Worm (Caenorhabditis elegans) whole organism, L4 larva: Measurements from ENCODE around the gene R02D5.24.

ENCODE experiments used
- F10B5.3 ChIP-seq: sonication (generic microtip); optimal IDR thresholded peaks from 2 replicates; lab custom pipeline; 2016; ENCODE audit warnings: mild to moderate bottlenecking, missing genetic modification characterization, missing compliant biosample characterization
- F44E2.7 ChIP-seq: fragments of 200-800 bp; sonication (Bioruptor generic); IDR thresholded peaks from 2 replicates; pipeline ENCODE4 v2.1.2; 2022; ENCODE audit warnings: missing genetic modification characterization, missing compliant biosample characterization
- F49E8.2 ChIP-seq: sonication (generic microtip); optimal IDR thresholded peaks from 2 replicates; lab custom pipeline; 2016; ENCODE audit warnings: missing compliant biosample characterization, mild to moderate bottlenecking, missing genetic modification characterization, borderline replicate concordance
- R02D3.7 ChIP-seq: fragments of 150-350 bp; sonication (generic microtip); optimal IDR thresholded peaks from 3 replicates; lab custom pipeline; 2014; ENCODE audit warnings: missing biosample characterization, missing genetic modification characterization
- T20F7.1 ChIP-seq: fragments of 200-800 bp; sonication (Bioruptor generic); optimal IDR thresholded peaks from 2 replicates; lab custom pipeline; 2018; ENCODE audit warnings: mild to moderate bottlenecking, missing genetic modification characterization, missing compliant biosample characterization
- T26A8.4 ChIP-seq: fragments of 200-800 bp; sonication (Bioruptor generic); IDR thresholded peaks from 2 replicates; pipeline ENCODE4 v1.3.6; 2022; ENCODE audit warnings: missing genetic modification characterization, missing compliant biosample characterization
- Y105C5A.15 ChIP-seq: fragments of 200-800 bp; sonication (Bioruptor generic); IDR thresholded peaks from 2 replicates; pipeline ENCODE4 v1.3.6; 2022; ENCODE audit warnings: missing genetic modification characterization, missing compliant biosample characterization
- ZK337.2 ChIP-seq: fragments of 200-800 bp; sonication (Bioruptor generic); IDR thresholded peaks from 2 replicates; pipeline ENCODE4 v1.3.6; 2022; ENCODE audit warnings: missing genetic modification reagents, missing genetic modification characterization, missing compliant biosample characterization
- aly-2 ChIP-seq: sonication (generic microtip); optimal IDR thresholded peaks from 2 replicates; lab custom pipeline; 2018; ENCODE audit warnings: missing biosample characterization, missing genetic modification characterization
- arid-1 ChIP-seq: fragments of 200-800 bp; sonication (Bioruptor generic); conservative IDR thresholded peaks from 2 replicates; pipeline ENCODE4 v1.3.6; 2022; ENCODE audit warnings: missing genetic modification reagents, missing genetic modification characterization, missing compliant biosample characterization
- ceh-62 ChIP-seq: sonication (generic microtip); optimal IDR thresholded peaks from 2 replicates; lab custom pipeline; 2017; ENCODE audit warnings: missing biosample characterization, missing genetic modification characterization
- daf-12 ChIP-seq: fragments of 150-350 bp; optimal IDR thresholded peaks from 2 replicates; lab custom pipeline; 2014; ENCODE audit warnings: missing biosample characterization, missing genetic modification reagents, missing genetic modification characterization
- daf-16 ChIP-seq, 3 experiments: sonication (generic microtip); optimal IDR thresholded peaks; 2 replicates each; lab custom pipeline; 2016 to 2017; ENCODE audit warnings: missing genetic modification characterization in 3 of 3, missing genetic modification reagents in 3 of 3, mild to moderate bottlenecking in 2 of 3, missing compliant biosample characterization in 2 of 3, missing biosample characterization in 1 of 3, moderate library complexity in 1 of 3
- daf-19 ChIP-seq: fragments of 200-800 bp; sonication (Bioruptor generic); conservative IDR thresholded peaks from 2 replicates; pipeline ENCODE4 v1.3.6; 2022; ENCODE audit warnings: missing genetic modification characterization, missing compliant biosample characterization
- daf-8 ChIP-seq: fragments of 200-800 bp; sonication (Bioruptor generic); IDR thresholded peaks from 2 replicates; pipeline ENCODE4 v1.3.6; 2022; ENCODE audit warnings: missing genetic modification characterization, missing compliant biosample characterization
- duxl-1 ChIP-seq: sonication (generic microtip); optimal IDR thresholded peaks from 2 replicates; lab custom pipeline; 2016; ENCODE audit warnings: mild to moderate bottlenecking, missing genetic modification characterization, moderate library complexity, missing compliant biosample characterization; ENCODE audit not compliant: poor library complexity
- dve-1 ChIP-seq: sonication (generic microtip); optimal IDR thresholded peaks from 2 replicates; lab custom pipeline; 2017; ENCODE audit warnings: antibody characterized with exemption, mild to moderate bottlenecking, missing genetic modification characterization, missing compliant biosample characterization; ENCODE audit not compliant: insufficient read depth
- fos-1 ChIP-seq: fragments of 150-350 bp; optimal IDR thresholded peaks from 2 replicates; lab custom pipeline; 2014; ENCODE audit warnings: missing biosample characterization, missing genetic modification characterization
- hlh-30 ChIP-seq: sonication (generic microtip); optimal IDR thresholded peaks from 2 replicates; lab custom pipeline; 2017; ENCODE audit warnings: antibody characterized with exemption, mild to moderate bottlenecking, missing genetic modification characterization, missing compliant biosample characterization; ENCODE audit not compliant: insufficient read depth
- lim-7 ChIP-seq: fragments of 200-800 bp; sonication (Bioruptor generic); IDR thresholded peaks from 2 replicates; pipeline ENCODE4 v1.3.6; 2022; ENCODE audit warnings: missing genetic modification characterization, missing compliant biosample characterization
- lin-1 ChIP-seq: fragments of 200-800 bp; sonication (Bioruptor generic); IDR thresholded peaks from 2 replicates; pipeline ENCODE4 v1.3.6; 2022; ENCODE audit warnings: missing genetic modification reagents, missing genetic modification characterization, missing compliant biosample characterization
- lin-13 ChIP-seq: fragments of 150-350 bp; optimal IDR thresholded peaks from 2 replicates; lab custom pipeline; 2014; ENCODE audit warnings: missing biosample characterization, missing genetic modification reagents, missing genetic modification characterization
- lin-29 ChIP-seq: fragments of 200-800 bp; sonication (Bioruptor generic); IDR thresholded peaks from 2 replicates; pipeline ENCODE4 v1.3.6; 2022; ENCODE audit warnings: missing genetic modification reagents, missing genetic modification characterization, missing compliant biosample characterization
- lir-3 ChIP-seq: sonication (generic microtip); optimal IDR thresholded peaks from 2 replicates; lab custom pipeline; 2016; ENCODE audit warnings: mild to moderate bottlenecking, missing genetic modification characterization, missing compliant biosample characterization
- lsy-2 ChIP-seq, 2 experiments: fragments of 150-350 bp in 1 of 2; sonication (generic microtip) in 1 of 2; optimal IDR thresholded peaks; 2 replicates each; lab custom pipeline; 2014 to 2017; ENCODE audit warnings: missing biosample characterization in 2 of 2, missing genetic modification characterization in 2 of 2
- madf-5 ChIP-seq, 2 experiments: fragments of 200-800 bp; sonication (Bioruptor generic); IDR thresholded peaks; 2 replicates each; pipeline ENCODE4 v1.3.6; 2022; ENCODE audit warnings: missing compliant biosample characterization in 2 of 2, missing genetic modification characterization in 2 of 2
- madf-9 ChIP-seq: fragments of 200-800 bp; sonication (Bioruptor generic); conservative IDR thresholded peaks from 2 replicates; pipeline ENCODE4 v1.3.6; 2022; ENCODE audit warnings: missing genetic modification reagents, missing genetic modification characterization, missing compliant biosample characterization
- mdl-1 ChIP-seq, 2 experiments: fragments of 150-350 bp in 1 of 2; sonication (generic microtip) in 1 of 2; optimal IDR thresholded peaks; 2 replicates each; lab custom pipeline; 2014 to 2017; ENCODE audit warnings: missing biosample characterization in 2 of 2, missing genetic modification characterization in 2 of 2
- mes-2 ChIP-seq: sonication (generic microtip); optimal IDR thresholded peaks from 2 replicates; lab custom pipeline; 2016; ENCODE audit warnings: missing genotype, mild to moderate bottlenecking, missing genetic modification characterization, missing compliant biosample characterization; ENCODE audit not compliant: poor library complexity, severe bottlenecking
- mxl-3 ChIP-seq: fragments of 200-800 bp; sonication (Bioruptor generic); optimal IDR thresholded peaks from 2 replicates; lab custom pipeline; 2018; ENCODE audit warnings: mild to moderate bottlenecking, missing genetic modification characterization, missing compliant biosample characterization
- nhr-102 ChIP-seq: sonication (generic microtip); optimal IDR thresholded peaks from 2 replicates; lab custom pipeline; 2016; ENCODE audit warnings: mild to moderate bottlenecking, missing genetic modification characterization, moderate library complexity, missing compliant biosample characterization
- nhr-111 ChIP-seq: fragments of 200-800 bp; sonication (Bioruptor generic); optimal IDR thresholded peaks from 2 replicates; lab custom pipeline; 2018; ENCODE audit warnings: mild to moderate bottlenecking, missing genetic modification characterization, missing compliant biosample characterization
- nhr-237 ChIP-seq: sonication (generic microtip); optimal IDR thresholded peaks from 2 replicates; lab custom pipeline; 2017; ENCODE audit warnings: missing biosample characterization, missing genetic modification characterization
- nhr-25 ChIP-seq: sonication (generic microtip); optimal IDR thresholded peaks from 2 replicates; lab custom pipeline; 2017; ENCODE audit warnings: missing genetic modification characterization, mild to moderate bottlenecking, missing compliant biosample characterization, antibody characterized with exemption, moderate library complexity, borderline replicate concordance; ENCODE audit not compliant: insufficient read depth
- pha-4 ChIP-seq, 2 experiments: fragments of 150-350 bp in 1 of 2; fragments of 200-800 bp in 1 of 2; sonication (Bioruptor generic) in 1 of 2; IDR thresholded peaks in 1 of 2; optimal IDR thresholded peaks in 1 of 2; 2 replicates each; pipeline versions ENCODE4 v1.3.6 to Lab custom; 2014 to 2022; ENCODE audit warnings: missing genetic modification characterization in 2 of 2, missing genetic modification reagents in 2 of 2, missing biosample characterization in 1 of 2, missing compliant biosample characterization in 1 of 2
- php-3 ChIP-seq: fragments of 200-800 bp; sonication (Bioruptor generic); IDR thresholded peaks from 2 replicates; pipeline ENCODE4 v1.3.6; 2022; ENCODE audit warnings: missing genetic modification reagents, missing genetic modification characterization, missing compliant biosample characterization
- pqm-1 ChIP-seq: sonication (generic microtip); optimal IDR thresholded peaks from 2 replicates; lab custom pipeline; 2017; ENCODE audit warnings: missing biosample characterization, missing genetic modification characterization
- sdz-12 ChIP-seq: fragments of 200-800 bp; sonication (Bioruptor generic); optimal IDR thresholded peaks from 2 replicates; lab custom pipeline; 2018; ENCODE audit warnings: mild to moderate bottlenecking, missing genetic modification characterization, missing compliant biosample characterization
- set-16 ChIP-seq: fragments of 200-800 bp; sonication (Bioruptor generic); IDR thresholded peaks from 2 replicates; pipeline ENCODE4 v1.3.6; 2022; ENCODE audit warnings: missing genetic modification reagents, missing genetic modification characterization, missing compliant biosample characterization
- snpc-4 ChIP-seq: fragments of 150-350 bp; optimal IDR thresholded peaks from 2 replicates; lab custom pipeline; 2014; ENCODE audit warnings: missing biosample characterization, missing genetic modification characterization
- spr-1 ChIP-seq: sonication (generic microtip); optimal IDR thresholded peaks from 2 replicates; lab custom pipeline; 2016; ENCODE audit warnings: mild to moderate bottlenecking, missing genetic modification characterization, missing compliant biosample characterization
- tra-1 ChIP-seq: fragments of 200-800 bp; sonication (Bioruptor generic); IDR thresholded peaks from 2 replicates; pipeline ENCODE4 v1.3.6; 2022; ENCODE audit warnings: missing genetic modification reagents, missing genetic modification characterization, missing compliant biosample characterization
- unc-39 ChIP-seq: sonication (generic microtip); optimal IDR thresholded peaks from 2 replicates; lab custom pipeline; 2017; ENCODE audit warnings: missing biosample characterization, missing genetic modification characterization
- zfp-2 ChIP-seq: sonication (generic microtip); optimal IDR thresholded peaks from 2 replicates; lab custom pipeline; 2016; ENCODE audit warnings: mild to moderate bottlenecking, missing genetic modification characterization, missing compliant biosample characterization
- zip-11 ChIP-seq: fragments of 200-800 bp; sonication (Bioruptor generic); IDR thresholded peaks from 2 replicates; pipeline ENCODE4 v1.3.6; 2022; ENCODE audit warnings: missing genetic modification characterization, missing compliant biosample characterization
- zip-2 ChIP-seq: fragments of 150-350 bp; optimal IDR thresholded peaks from 2 replicates; lab custom pipeline; 2014; ENCODE audit warnings: missing biosample characterization, missing genetic modification characterization
- ztf-11 ChIP-seq: fragments of 150-350 bp; optimal IDR thresholded peaks from 2 replicates; lab custom pipeline; 2014; ENCODE audit warnings: missing biosample characterization, missing genetic modification characterization

The R02D5.24 gene

ce11 chrV:14468196-14468874 is 32.8 kb upstream of the R02D5.24 start, which contains the start of gene srz-97:
Gene srz-97, minus strand, starts transcription at chrV:14468246.
- 0 out of 2 replicates have a peak, but pooled peaks have one; percentile 26 for TF ChIP-seq arid-1
- TF ChIP-seq mxl-3 (GFP tag; lab: Kevin White, UChicago) = peak; percentile 7
- no peak for TF ChIP-seq mdl-1 (tag; optimal IDR thresholded peaks at IDR 0.05; lab: Kevin White, UChicago)
- TF ChIP-seq ztf-11 = no peak
- TF ChIP-seq lin-1 = peak; percentile 68; the same call in 1 of the 2 replicates
- 0 out of 2 replicates have a peak, but pooled peaks have one; percentile 17 for TF ChIP-seq ZK337.2
- TF ChIP-seq madf-9 (GFP tag; lab: Robert Waterston, UW) = no peak
- TF ChIP-seq daf-19 (GFP tag; lab: Robert Waterston, UW) = 0 out of 2 replicates have a peak, but pooled peaks have one; percentile 29
- peak; percentile 86 for TF ChIP-seq T26A8.4 (GFP tag; lab: Robert Waterston, UW)
- no peak for TF ChIP-seq lim-7 (GFP tag; lab: Robert Waterston, UW)
- no peak for TF ChIP-seq duxl-1
- no peak for TF ChIP-seq zip-2 (tag; lab: Kevin White, UChicago)
- TF ChIP-seq spr-1 = peak; percentile 42
- no peak for TF ChIP-seq daf-8 (GFP tag; lab: Robert Waterston, UW)
- TF ChIP-seq aly-2 (tag; lab: Kevin White, UChicago) = no peak
- no peak for TF ChIP-seq fos-1 (tag; lab: Kevin White, UChicago)
- TF ChIP-seq lin-13 (GFP tag; lab: Kevin White, UChicago) = no peak
- no peak for TF ChIP-seq lsy-2 (tag; optimal IDR thresholded peaks at IDR 0.05; lab: Kevin White, UChicago)
- no peak for TF ChIP-seq zfp-2 (tag; lab: Kevin White, UChicago)
- TF ChIP-seq T20F7.1 = no peak
- TF ChIP-seq unc-39 (tag; lab: Kevin White, UChicago) = no peak
- TF ChIP-seq daf-16 (GFP tag; optimal IDR thresholded peaks at IDR 0.05; lab: Kevin White, UChicago) = peak; percentile 49 to 67
- TF ChIP-seq daf-16 (tag; optimal IDR thresholded peaks at IDR 0.05; lab: Kevin White, UChicago) = peak; percentile 69
- no peak for TF ChIP-seq F44E2.7
- no peak for TF ChIP-seq pha-4 (GFP tag; IDR thresholded peaks at IDR 0.05; lab: Robert Waterston, UW)
- TF ChIP-seq pha-4 (tag; optimal IDR thresholded peaks at IDR 0.05; lab: Kevin White, UChicago) = no peak
- no peak for TF ChIP-seq R02D3.7
- TF ChIP-seq sdz-12 = no peak
- TF ChIP-seq madf-5 (GFP tag; IDR thresholded peaks at IDR 0.05; lab: Robert Waterston, UW) = no peak
- peak; percentile 61; the same call in 1 of the 2 replicates for TF ChIP-seq php-3 (GFP tag; lab: Robert Waterston, UW)
- TF ChIP-seq F49E8.2 (tag; lab: Kevin White, UChicago) = peak; percentile 65
- no peak for TF ChIP-seq lir-3 (tag; lab: Kevin White, UChicago)
- peak; percentile 75 for TF ChIP-seq mes-2 (tag; lab: Kevin White, UChicago)
- no peak for TF ChIP-seq nhr-237 (tag; lab: Kevin White, UChicago)
- peak; percentile 80 for TF ChIP-seq nhr-102 (tag; lab: Kevin White, UChicago)
- TF ChIP-seq nhr-111 = no peak
- peak; percentile 37 for TF ChIP-seq F10B5.3
- TF ChIP-seq Y105C5A.15 (GFP tag; lab: Robert Waterston, UW) = 0 out of 2 replicates have a peak, but pooled peaks have one; percentile 30
- no peak for TF ChIP-seq daf-12 (tag; lab: Kevin White, UChicago)
- no peak for TF ChIP-seq lin-29 (GFP tag; lab: Robert Waterston, UW)
- peak; percentile 40 for TF ChIP-seq dve-1 (tag; lab: Kevin White, UChicago)
- no peak for TF ChIP-seq ceh-62 (tag; lab: Kevin White, UChicago)
- TF ChIP-seq hlh-30 (tag; lab: Kevin White, UChicago) = peak; percentile 25
- no peak; the same call in none of the 2 replicates for TF ChIP-seq set-16 (GFP tag; lab: Robert Waterston, UW)
- TF ChIP-seq pqm-1 (tag; lab: Kevin White, UChicago) = no peak
- peak; percentile 85 for TF ChIP-seq snpc-4 (tag; lab: Kevin White, UChicago)
- peak; percentile 21 for TF ChIP-seq nhr-25
- no peak for TF ChIP-seq zip-11 (GFP tag; lab: Robert Waterston, UW)
- TF ChIP-seq tra-1 (GFP tag; lab: Robert Waterston, UW) = peak; percentile 40
